Fruit fly (Drosophila melanogaster) whole organism, prepupa: Measurements from ENCODE around the gene CG6928.

Experiments
- Blimp-1 ChIP-seq: fragments of 200-800 bp; sonication (Bioruptor generic); optimal IDR thresholded peaks from 3 replicates; lab custom pipeline; 2017; ENCODE audit warnings: missing biosample characterization, missing genetic modification characterization, mild to moderate bottlenecking, moderate library complexity, missing genetic modification reagents
- CG10631 ChIP-seq: fragments of 200-800 bp; sonication (Bioruptor generic); optimal IDR thresholded peaks from 2 replicates; lab custom pipeline; 2016; ENCODE audit warnings: missing biosample characterization, missing genetic modification characterization
- CG10669 ChIP-seq: fragments of 200-800 bp; sonication (Bioruptor generic); optimal IDR thresholded peaks from 3 replicates; lab custom pipeline; 2018; ENCODE audit warnings: missing biosample characterization, mild to moderate bottlenecking, missing genetic modification characterization, moderate library complexity
- CG11762 ChIP-seq: fragments of 200-800 bp; sonication (Bioruptor generic); optimal IDR thresholded peaks from 3 replicates; lab custom pipeline; 2016; ENCODE audit warnings: missing biosample characterization, missing genetic modification characterization; ENCODE audit not compliant: insufficient read depth
- CG11902 ChIP-seq: fragments of 200-800 bp; sonication (Bioruptor generic); optimal IDR thresholded peaks from 3 replicates; lab custom pipeline; 2016; ENCODE audit warnings: missing biosample characterization, missing genetic modification characterization
- CG1621 ChIP-seq: fragments of 200-800 bp; sonication (Bioruptor generic); optimal IDR thresholded peaks from 3 replicates; lab custom pipeline; 2018; ENCODE audit warnings: missing biosample characterization, mild to moderate bottlenecking, missing genetic modification characterization
- CG16779 ChIP-seq: fragments of 200-800 bp; sonication (Bioruptor generic); optimal IDR thresholded peaks from 3 replicates; lab custom pipeline; 2017; ENCODE audit warnings: missing biosample characterization, mild to moderate bottlenecking, missing genetic modification characterization
- CG3032 ChIP-seq: fragments of 200-800 bp; optimal IDR thresholded peaks from 2 replicates; lab custom pipeline; 2019; ENCODE audit warnings: missing biosample characterization, mild to moderate bottlenecking, missing genetic modification characterization, moderate library complexity
- CG3919 ChIP-seq: fragments of 200-800 bp; sonication (Bioruptor generic); optimal IDR thresholded peaks from 3 replicates; lab custom pipeline; 2016; ENCODE audit warnings: missing biosample characterization, missing genetic modification characterization
- CG4318 ChIP-seq: fragments of 200-800 bp; sonication (Bioruptor generic); optimal IDR thresholded peaks from 3 replicates; lab custom pipeline; 2017; ENCODE audit warnings: missing biosample characterization, mild to moderate bottlenecking, missing genetic modification characterization
- CG6276 ChIP-seq: fragments of 200-800 bp; sonication (Bioruptor generic); optimal IDR thresholded peaks from 2 replicates; lab custom pipeline; 2017; ENCODE audit warnings: missing biosample characterization, mild to moderate bottlenecking, missing genetic modification characterization
- CG6792 ChIP-seq: fragments of 200-800 bp; sonication (Bioruptor generic); optimal IDR thresholded peaks from 3 replicates; lab custom pipeline; 2016; ENCODE audit warnings: missing biosample characterization, missing genetic modification characterization
- CG6808 ChIP-seq: fragments of 200-800 bp; sonication (Bioruptor generic); optimal IDR thresholded peaks from 3 replicates; lab custom pipeline; 2017; ENCODE audit warnings: missing biosample characterization, missing genetic modification characterization, mild to moderate bottlenecking, moderate library complexity, missing genetic modification reagents
- CG6854 ChIP-seq: fragments of 200-800 bp; sonication (Bioruptor generic); optimal IDR thresholded peaks from 2 replicates; lab custom pipeline; 2017; ENCODE audit warnings: missing biosample characterization, mild to moderate bottlenecking, missing genetic modification characterization
- CG8119 ChIP-seq: fragments of 200-800 bp; sonication (Bioruptor generic); IDR thresholded peaks from 3 replicates; pipeline ENCODE4 v1.3.6; 2022; ENCODE audit warnings: missing biosample characterization, missing genetic modification characterization
- CG8319 ChIP-seq: fragments of 200-800 bp; sonication (Bioruptor generic); optimal IDR thresholded peaks from 3 replicates; lab custom pipeline; 2016; ENCODE audit warnings: missing biosample characterization, missing genetic modification characterization
- CG8632 ChIP-seq: fragments of 200-800 bp; sonication (Bioruptor generic); optimal IDR thresholded peaks from 3 replicates; lab custom pipeline; 2016; ENCODE audit warnings: missing biosample characterization, missing genetic modification characterization
- Eip75B ChIP-seq: fragments of 200-800 bp; sonication (Bioruptor generic); optimal IDR thresholded peaks from 3 replicates; lab custom pipeline; 2016; ENCODE audit warnings: missing biosample characterization, missing genetic modification characterization
- Eip78C ChIP-seq: fragments of 200-800 bp; sonication (Bioruptor generic); peaks from one replicate; lab custom pipeline; 2016; ENCODE audit warnings: missing biosample characterization, missing genetic modification characterization
- Eip93F ChIP-seq: fragments of 200-800 bp; sonication (Bioruptor generic); optimal IDR thresholded peaks from 2 replicates; lab custom pipeline; 2016; ENCODE audit warnings: missing biosample characterization, mild to moderate bottlenecking, missing genetic modification characterization
- Ets21C ChIP-seq: fragments of 200-800 bp; sonication (Bioruptor generic); optimal IDR thresholded peaks from 3 replicates; lab custom pipeline; 2016; ENCODE audit warnings: missing biosample characterization, missing genetic modification characterization
- Hr38 ChIP-seq: sonication (Bioruptor generic); optimal IDR thresholded peaks from 2 replicates; lab custom pipeline; 2016; ENCODE audit warnings: missing biosample characterization, missing genetic modification characterization
- Hr39 ChIP-seq: fragments of 200-800 bp; sonication (Bioruptor generic); optimal IDR thresholded peaks from 2 replicates; lab custom pipeline; 2016; ENCODE audit warnings: missing biosample characterization, missing genetic modification characterization
- Hr4 ChIP-seq: fragments of 200-800 bp; sonication (Bioruptor generic); optimal IDR thresholded peaks from 3 replicates; lab custom pipeline; 2016; ENCODE audit warnings: missing biosample characterization, missing genetic modification characterization
- Lpt ChIP-seq: fragments of 200-800 bp; sonication (Bioruptor generic); optimal IDR thresholded peaks from 3 replicates; lab custom pipeline; 2016; ENCODE audit warnings: missing biosample characterization, missing genetic modification characterization
- Met ChIP-seq: fragments of 200-800 bp; sonication (Bioruptor generic); optimal IDR thresholded peaks from 3 replicates; lab custom pipeline; 2016; ENCODE audit warnings: missing biosample characterization, missing genetic modification characterization
- OdsH ChIP-seq: fragments of 200-800 bp; sonication (Bioruptor generic); optimal IDR thresholded peaks from 3 replicates; lab custom pipeline; 2016; ENCODE audit warnings: missing biosample characterization, missing genetic modification characterization
- Smox ChIP-seq: fragments of 200-800 bp; sonication (Bioruptor generic); optimal IDR thresholded peaks from 3 replicates; lab custom pipeline; 2016; ENCODE audit warnings: missing biosample characterization, missing genetic modification characterization
- Sox102F ChIP-seq: fragments of 200-800 bp; sonication (Bioruptor generic); optimal IDR thresholded peaks from 2 replicates; lab custom pipeline; 2016; ENCODE audit warnings: missing biosample characterization, mild to moderate bottlenecking, missing genetic modification characterization
- Sox14 ChIP-seq: fragments of 200-800 bp; sonication (Bioruptor generic); optimal IDR thresholded peaks from 3 replicates; lab custom pipeline; 2016; ENCODE audit warnings: missing biosample characterization, missing genetic modification characterization
- Sox15 ChIP-seq: fragments of 200-800 bp; sonication (Bioruptor generic); optimal IDR thresholded peaks from 3 replicates; lab custom pipeline; 2016; ENCODE audit warnings: missing biosample characterization, missing genetic modification characterization
- achi ChIP-seq: fragments of 200-800 bp; sonication (Bioruptor generic); optimal IDR thresholded peaks from 3 replicates; lab custom pipeline; 2016; ENCODE audit warnings: missing biosample characterization, missing genetic modification characterization
- acj6 ChIP-seq: fragments of 200-800 bp; sonication (Bioruptor generic); optimal IDR thresholded peaks from 3 replicates; lab custom pipeline; 2016; ENCODE audit warnings: missing biosample characterization, missing genetic modification characterization
- cyc ChIP-seq: fragments of 200-800 bp; sonication (Bioruptor generic); optimal IDR thresholded peaks from 3 replicates; lab custom pipeline; 2016; ENCODE audit warnings: missing biosample characterization, missing genetic modification characterization
- dsx ChIP-seq: fragments of 200-800 bp; optimal IDR thresholded peaks from 3 replicates; lab custom pipeline; 2019; ENCODE audit warnings: missing biosample characterization, mild to moderate bottlenecking, missing genetic modification characterization, moderate library complexity; ENCODE audit not compliant: poor library complexity, severe bottlenecking
- eg ChIP-seq: fragments of 200-800 bp; sonication (Bioruptor generic); IDR thresholded peaks from 3 replicates; pipeline ENCODE4 v1.3.6; 2022; ENCODE audit warnings: missing biosample characterization, missing genetic modification characterization
- esn ChIP-seq: fragments of 200-800 bp; sonication (Bioruptor generic); optimal IDR thresholded peaks from 2 replicates; lab custom pipeline; 2016; ENCODE audit warnings: missing biosample characterization, mild to moderate bottlenecking, missing genetic modification characterization, moderate library complexity
- fd59A ChIP-seq: fragments of 200-800 bp; sonication (Bioruptor generic); optimal IDR thresholded peaks from 2 replicates; lab custom pipeline; 2017; ENCODE audit warnings: missing biosample characterization, mild to moderate bottlenecking, missing genetic modification characterization, missing genetic modification reagents
- fd85E ChIP-seq: fragments of 200-800 bp; sonication (Bioruptor generic); optimal IDR thresholded peaks from 3 replicates; lab custom pipeline; 2016; ENCODE audit warnings: missing biosample characterization, missing genetic modification characterization
- pdm3 ChIP-seq: fragments of 200-800 bp; sonication (Bioruptor generic); optimal IDR thresholded peaks from 3 replicates; lab custom pipeline; 2016; ENCODE audit warnings: missing biosample characterization, missing genetic modification characterization
- salr ChIP-seq, 2 experiments: fragments of 200-800 bp; sonication (Bioruptor generic); optimal IDR thresholded peaks; 3 replicates each; lab custom pipeline; 2016 to 2018; ENCODE audit warnings: missing biosample characterization in 2 of 2, missing genetic modification characterization in 2 of 2, mild to moderate bottlenecking in 1 of 2
- ss ChIP-seq, 2 experiments: fragments of 200-800 bp; sonication (Bioruptor generic); optimal IDR thresholded peaks; 2 replicates in 1 of 2; 3 replicates in 1 of 2; lab custom pipeline; 2017 to 2018; ENCODE audit warnings: mild to moderate bottlenecking in 2 of 2, missing biosample characterization in 2 of 2, missing genetic modification characterization in 2 of 2, moderate library complexity in 1 of 2
- svp ChIP-seq: fragments of 200-800 bp; sonication (Bioruptor generic); peaks from one replicate; lab custom pipeline; 2016; ENCODE audit warnings: missing biosample characterization, missing genetic modification characterization
- topi ChIP-seq: fragments of 200-800 bp; sonication (Bioruptor generic); optimal IDR thresholded peaks from 3 replicates; lab custom pipeline; 2016; ENCODE audit warnings: missing biosample characterization, missing genetic modification characterization
- vri ChIP-seq: fragments of 200-800 bp; sonication (Bioruptor generic); optimal IDR thresholded peaks from 3 replicates; lab custom pipeline; 2016; ENCODE audit warnings: missing biosample characterization, mild to moderate bottlenecking, missing genetic modification characterization

Gene CG6928

DNA sequence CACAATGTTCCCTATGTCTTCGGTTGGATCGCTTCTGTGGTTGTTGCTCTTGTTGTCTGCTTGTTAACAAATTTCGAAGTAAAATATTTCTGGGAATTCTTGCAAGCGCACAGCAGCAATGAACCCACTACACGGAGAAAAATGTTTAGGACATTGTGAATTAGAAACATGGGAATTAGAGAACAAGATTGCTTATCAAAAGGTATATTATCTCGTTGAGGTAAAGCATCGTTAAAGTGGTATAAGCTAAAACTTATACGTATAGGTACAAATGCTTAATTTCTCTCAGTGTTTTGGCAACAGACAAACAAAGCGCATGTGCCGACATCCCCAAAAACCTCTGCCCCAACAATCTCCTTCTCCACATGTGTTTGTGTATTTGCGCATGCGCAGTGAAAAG is 50.7 kb downstream of the CG6928 start (continued):
- peak; percentile 34 for TF ChIP-seq Lpt (GFP tag; lab: Kevin White, UChicago)
- no peak for TF ChIP-seq salr (GFP tag; optimal IDR thresholded peaks at IDR 0.05; lab: Kevin White, UChicago)
- peak; percentile 94 for TF ChIP-seq esn
- peak; percentile 47; the same call in 1 of the 3 replicates for TF ChIP-seq eg
- TF ChIP-seq Blimp-1 (GFP tag; lab: Kevin White, UChicago): peak; percentile 69
- TF ChIP-seq dsx (GFP tag; lab: Kevin White, UChicago): peak; percentile 12
- TF ChIP-seq fd85E (GFP tag; lab: Kevin White, UChicago): peak; percentile 49
- TF ChIP-seq CG3919: peak; percentile 83
- TF ChIP-seq CG8119 (GFP tag; lab: Robert Waterston, UW): peak; percentile 51
- peak; percentile 88 for TF ChIP-seq Eip78C (GFP tag; lab: Kevin White, UChicago)
- TF ChIP-seq acj6 (GFP tag; lab: Kevin White, UChicago): peak; percentile 78
- peak; percentile 88 for TF ChIP-seq Ets21C (GFP tag; lab: Kevin White, UChicago)
- TF ChIP-seq Sox14 (GFP tag; lab: Kevin White, UChicago): peak; percentile 86
- peak; percentile 61 for TF ChIP-seq CG10669 (GFP tag; lab: Kevin White, UChicago)
- no peak for TF ChIP-seq CG6276 (GFP tag; lab: Kevin White, UChicago)
- TF ChIP-seq CG6854 (GFP tag; lab: Kevin White, UChicago): peak; percentile 83
- TF ChIP-seq svp (GFP tag; lab: Kevin White, UChicago): peak; percentile 96
- TF ChIP-seq CG10631 (GFP tag; lab: Kevin White, UChicago): peak; percentile 74
- TF ChIP-seq CG1621 (tag; lab: Kevin White, UChicago): peak; percentile 55
- TF ChIP-seq pdm3 (GFP tag; lab: Kevin White, UChicago): peak; percentile 68
- peak; percentile 91 for TF ChIP-seq topi (GFP tag; lab: Kevin White, UChicago)

DNA sequence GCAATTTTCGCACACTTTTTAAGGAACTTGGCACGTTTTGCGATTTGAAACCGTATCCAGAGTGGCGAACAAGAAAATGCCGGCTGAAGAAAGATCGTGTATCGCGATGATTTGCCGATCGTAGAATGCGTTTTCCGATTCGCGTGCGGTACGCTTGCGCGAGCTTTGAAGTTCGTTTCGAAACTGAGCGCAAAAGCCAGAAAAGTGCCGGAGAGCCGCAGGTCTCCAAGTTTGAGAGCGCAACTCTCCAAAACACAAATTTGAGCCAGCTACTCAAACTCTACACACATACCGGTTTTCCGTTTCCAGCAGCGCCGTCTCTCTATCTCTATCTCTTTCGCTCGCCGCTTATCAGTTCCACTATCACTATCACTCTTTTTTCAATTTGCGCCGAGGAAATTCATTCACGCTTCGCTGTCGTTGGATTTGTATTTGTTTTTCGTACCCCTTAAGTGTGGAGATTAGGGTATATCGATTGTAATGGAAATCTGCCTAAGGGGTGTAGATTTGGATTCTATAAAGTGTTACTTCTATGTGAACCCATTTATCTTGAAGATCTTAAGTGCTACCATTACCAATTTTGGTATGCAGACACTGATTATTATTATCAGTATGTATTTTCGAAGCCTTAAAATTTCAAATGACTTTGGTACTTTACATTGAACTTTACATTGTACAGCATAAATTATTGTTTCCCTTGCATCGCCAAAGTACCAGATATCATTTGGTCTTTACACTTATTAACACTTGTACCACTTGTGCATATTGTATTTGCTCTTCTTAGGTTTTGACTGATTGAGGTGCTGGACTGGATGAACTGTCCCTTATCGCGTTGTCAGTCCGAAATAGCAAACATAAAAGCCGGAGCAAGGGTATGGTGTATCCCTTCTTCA is 53.6 kb downstream of the CG6928 start:
- TF ChIP-seq CG16779 (tag; lab: Kevin White, UChicago) (peak; percentile 27), cyc (GFP tag; lab: Kevin White, UChicago) (peak; percentile 52), Sox14 (GFP tag; lab: Kevin White, UChicago) (peak; percentile 46), Eip75B (GFP tag; lab: Kevin White, UChicago) (peak; percentile 66), ss (GFP tag; optimal IDR thresholded peaks at IDR 0.05; lab: Kevin White, UChicago) (no peak), Sox102F (GFP tag; lab: Kevin White, UChicago) (no peak), CG8319 (no peak), pdm3 (GFP tag; lab: Kevin White, UChicago) (peak; percentile 36), CG4318 (peak; percentile 37), Hr4 (peak; percentile 60), eg (peak; percentile 38; the same call in 1 of the 3 replicates), CG1621 (tag; lab: Kevin White, UChicago) (no peak), CG11762 (GFP tag; lab: Kevin White, UChicago) (peak; percentile 58), vri (GFP tag; lab: Kevin White, UChicago) (no peak), OdsH (GFP tag; lab: Kevin White, UChicago) (peak; percentile 55), Smox (no peak), CG3919 (peak; percentile 49), Eip78C (GFP tag; lab: Kevin White, UChicago) (peak; percentile 89), CG8632 (GFP tag; lab: Kevin White, UChicago) (peak; percentile 5), acj6 (GFP tag; lab: Kevin White, UChicago) (peak; percentile 43), topi (GFP tag; lab: Kevin White, UChicago) (peak; percentile 40), CG3032 (tag; lab: Kevin White, UChicago) (peak; percentile 32), achi (GFP tag; lab: Kevin White, UChicago) (peak; percentile 50), Eip93F (GFP tag; lab: Kevin White, UChicago) (no peak), fd85E (GFP tag; lab: Kevin White, UChicago) (no peak), CG6276 (GFP tag; lab: Kevin White, UChicago) (peak; percentile 24), fd59A (GFP tag; lab: Kevin White, UChicago) (peak; percentile 46), Hr38 (GFP tag; lab: Kevin White, UChicago) (no peak), svp (GFP tag; lab: Kevin White, UChicago) (peak; percentile 63), CG6792 (GFP tag; lab: Kevin White, UChicago) (peak; percentile 32), Hr39 (GFP tag; lab: Kevin White, UChicago) (peak; percentile 14), CG10631 (GFP tag; lab: Kevin White, UChicago) (peak; percentile 59), CG11902 (peak; percentile 47), Met (GFP tag; lab: Kevin White, UChicago) (peak; percentile 26), CG6808 (GFP tag; lab: Kevin White, UChicago) (peak; percentile 30), CG6854 (GFP tag; lab: Kevin White, UChicago) (peak; percentile 43), Sox15 (GFP tag; lab: Kevin White, UChicago) (peak; percentile 3)
